Fruit fly (Drosophila melanogaster): ENCODE data around the gene Vml.

Vml gene

DNA sequence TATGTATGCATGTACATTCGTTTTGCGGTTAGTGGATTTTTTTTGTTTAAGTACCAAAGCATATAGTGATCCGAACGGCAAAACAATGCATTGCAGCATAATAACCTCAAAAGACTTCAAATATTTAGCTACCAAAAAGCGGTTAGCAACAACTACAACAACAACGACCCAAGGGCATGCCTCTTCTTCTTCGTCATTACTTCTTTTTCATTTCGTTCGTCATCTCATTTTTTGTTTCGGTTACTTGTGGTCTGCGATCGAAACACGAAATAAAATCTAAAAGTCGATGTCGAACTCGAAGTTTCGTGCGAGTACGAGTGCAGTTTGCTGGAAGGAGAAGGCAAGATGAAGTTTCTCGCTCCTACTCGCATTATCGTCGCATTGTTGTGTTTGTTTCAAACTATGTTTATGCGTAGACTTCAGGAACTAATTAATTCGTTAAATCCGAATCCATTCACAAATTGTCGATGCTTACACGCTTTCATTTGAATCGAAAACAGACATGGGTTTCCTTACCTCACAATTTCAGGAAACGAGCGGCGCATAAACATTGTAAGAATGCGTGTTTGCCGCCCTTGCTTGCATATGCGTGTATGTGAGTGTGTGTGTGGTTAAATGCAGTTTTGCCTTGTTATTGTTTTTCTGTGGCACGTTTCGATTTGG lies 23.2 kb downstream of the Vml start:
- TF ChIP-seq CTCF (optimal IDR thresholded peaks at IDR 0.05) (no peak), CG8478 (optimal IDR thresholded peaks at IDR 0.05) (no peak)

DNA sequence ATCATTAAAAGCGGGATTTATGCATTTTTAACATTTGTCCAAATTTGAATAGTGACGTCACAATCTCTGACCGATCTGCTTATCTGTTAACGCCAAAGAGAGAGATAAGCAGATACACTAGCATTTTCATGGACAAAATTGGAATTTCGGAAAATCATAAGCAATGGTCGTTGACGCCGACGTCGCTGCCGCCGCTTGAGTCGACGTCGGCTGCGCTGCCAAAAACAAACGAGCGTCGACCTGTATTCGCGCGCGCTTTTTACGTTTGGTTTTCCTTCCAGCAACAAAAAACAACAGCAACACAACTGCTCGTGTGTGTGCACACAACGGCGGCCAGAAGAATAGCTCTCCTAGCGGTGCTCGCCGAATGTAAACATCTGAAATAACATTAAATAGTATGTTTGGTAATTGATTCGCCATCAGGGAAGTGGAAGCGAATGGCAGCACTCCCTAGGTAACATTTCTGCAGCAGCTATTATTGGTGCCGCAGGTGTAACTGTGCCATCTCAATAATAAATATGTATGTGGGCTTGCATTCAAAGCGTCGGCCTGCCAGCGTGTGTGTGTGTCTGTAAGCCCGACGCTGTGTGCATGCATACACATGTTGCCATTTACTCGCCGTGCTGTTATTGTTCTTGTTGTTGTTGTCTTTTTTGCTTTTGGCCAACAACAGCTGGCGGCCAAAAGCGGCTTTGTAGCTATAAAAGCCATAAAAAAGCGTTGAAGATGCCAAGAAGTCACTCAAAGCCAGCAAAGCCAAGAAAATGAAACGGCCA lies 24.9 kb downstream of the Vml start:
- TF ChIP-seq CTCF (optimal IDR thresholded peaks at IDR 0.05): no peak
- TF ChIP-seq CG8478 (optimal IDR thresholded peaks at IDR 0.05): no peak

DNA sequence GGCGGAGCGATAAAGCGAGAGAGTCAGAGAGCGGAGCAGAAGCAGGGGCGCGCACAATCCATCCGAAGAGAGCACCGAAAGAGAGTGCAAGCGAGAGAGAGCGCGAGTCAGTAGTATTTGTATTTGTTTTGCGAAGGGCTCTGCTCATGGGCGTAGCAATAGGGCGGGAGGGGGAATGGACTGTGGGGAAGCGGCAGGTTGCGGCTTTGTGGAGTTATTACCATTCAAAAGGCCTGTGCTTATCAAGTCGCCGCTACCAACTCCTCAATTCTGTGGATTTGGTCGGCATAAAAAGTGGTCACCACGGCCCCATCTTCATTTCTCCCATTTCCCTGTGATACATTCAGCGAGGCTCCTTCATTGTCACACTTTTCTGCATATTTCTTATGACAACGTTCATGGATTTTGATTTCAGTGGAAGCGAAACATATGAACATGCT lies 25.5 kb downstream of the Vml start:
- TF ChIP-seq CG8478 (optimal IDR thresholded peaks at IDR 0.05) (no peak), CTCF (optimal IDR thresholded peaks at IDR 0.05) (no peak)

DNA sequence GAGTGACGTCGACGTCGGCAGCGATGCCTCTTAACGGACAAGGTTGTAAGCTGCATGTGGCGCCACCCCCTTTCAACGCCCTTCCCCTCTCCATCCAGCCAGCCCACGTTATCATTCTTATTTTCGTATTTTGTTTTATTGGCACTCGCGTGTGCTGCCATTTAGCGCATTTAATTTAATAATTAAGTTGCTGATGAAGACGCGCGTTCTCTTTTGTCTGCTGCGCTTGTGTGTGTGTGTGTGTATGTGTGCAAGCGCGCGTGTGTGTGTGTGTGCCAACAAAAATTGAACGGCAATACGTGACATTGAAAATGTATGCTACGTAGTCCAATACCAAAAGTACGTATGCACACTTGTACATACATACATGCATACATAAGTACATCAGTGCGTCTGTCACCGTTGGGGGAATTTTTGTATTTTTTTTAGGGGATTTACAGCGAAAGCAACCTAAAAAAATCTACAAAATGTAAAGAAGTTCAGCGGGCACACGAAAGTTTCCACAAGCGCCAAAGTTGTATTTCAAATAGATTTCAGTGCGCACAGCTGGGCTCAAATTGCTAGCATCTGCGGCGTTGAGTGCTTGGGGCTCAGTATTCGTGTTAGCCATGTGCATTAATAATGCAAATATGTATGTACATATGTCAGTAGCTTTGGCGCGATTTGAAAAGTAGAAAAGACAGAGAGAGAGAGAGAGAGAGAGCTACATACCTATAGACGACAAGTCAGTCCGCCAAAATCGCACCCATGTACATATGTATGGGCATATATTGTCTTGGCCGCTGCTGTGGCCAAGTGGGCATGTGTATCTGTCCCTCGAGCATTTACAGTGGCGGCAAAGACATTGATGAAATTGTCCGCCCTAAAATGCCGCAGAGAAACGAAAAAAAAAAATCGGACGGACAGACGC lies 26.2 kb downstream of the Vml start:
- TF ChIP-seq CG8478 (optimal IDR thresholded peaks at IDR 0.05) (no peak), CTCF (optimal IDR thresholded peaks at IDR 0.05) (no peak)

DNA sequence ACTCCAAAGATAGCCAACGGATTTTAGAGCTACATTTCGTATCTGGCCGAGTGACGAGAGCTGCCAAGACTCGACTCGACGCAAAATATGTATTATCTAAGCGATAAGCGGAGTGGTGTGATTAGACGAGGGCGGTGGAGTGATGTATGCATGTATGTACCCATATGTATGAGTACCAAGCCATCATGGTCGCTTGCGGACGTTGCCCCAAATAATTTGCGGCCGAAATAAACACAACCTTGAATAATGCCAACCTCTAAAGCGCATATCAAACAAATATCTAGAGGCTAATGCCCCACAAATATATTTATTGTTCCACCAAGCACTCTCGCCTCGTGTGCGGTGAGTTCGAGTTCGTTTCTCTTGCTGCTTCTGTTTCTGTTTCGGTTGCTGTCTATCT lies 27.3 kb downstream of the Vml start:
- TF ChIP-seq CTCF (optimal IDR thresholded peaks at IDR 0.05): no peak

DNA sequence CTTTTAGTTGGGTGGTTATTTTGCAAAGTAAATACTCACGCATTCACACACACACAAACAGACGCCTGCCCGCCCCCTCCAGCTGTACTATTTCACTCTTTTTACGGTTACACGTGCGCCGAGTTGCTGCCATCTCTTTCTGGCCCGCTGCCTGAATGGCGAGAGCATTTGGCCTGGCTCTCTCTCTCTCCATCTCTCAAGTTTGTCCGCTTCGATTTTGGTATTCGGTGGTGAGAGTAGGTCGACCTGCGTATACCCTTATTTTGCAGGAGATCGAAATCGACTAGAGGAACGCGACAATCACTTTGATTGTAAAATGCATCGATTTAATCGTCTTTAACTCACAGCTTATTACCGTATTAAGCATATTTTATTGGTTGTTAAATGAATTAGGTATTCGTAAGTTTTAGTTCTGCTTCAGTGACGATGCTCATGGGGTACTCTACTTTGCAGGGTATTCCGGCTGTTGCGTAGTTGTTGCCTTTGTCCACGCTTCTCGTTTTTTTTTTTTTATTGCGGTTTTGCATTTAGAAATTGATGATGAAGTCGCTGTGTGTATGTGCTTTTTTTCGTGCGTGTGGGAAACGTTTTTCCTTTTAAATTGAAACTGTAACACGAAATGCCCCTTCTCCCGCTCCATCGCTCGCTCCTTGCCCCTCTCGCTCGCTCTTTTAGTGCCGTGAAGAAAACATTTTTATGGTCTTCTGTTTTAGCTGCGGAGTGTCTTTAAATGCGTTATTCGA lies 28.3 kb downstream of the Vml start:
- no peak for TF ChIP-seq CTCF (optimal IDR thresholded peaks at IDR 0.05)
- TF ChIP-seq CG8478 (optimal IDR thresholded peaks at IDR 0.05): no peak

DNA sequence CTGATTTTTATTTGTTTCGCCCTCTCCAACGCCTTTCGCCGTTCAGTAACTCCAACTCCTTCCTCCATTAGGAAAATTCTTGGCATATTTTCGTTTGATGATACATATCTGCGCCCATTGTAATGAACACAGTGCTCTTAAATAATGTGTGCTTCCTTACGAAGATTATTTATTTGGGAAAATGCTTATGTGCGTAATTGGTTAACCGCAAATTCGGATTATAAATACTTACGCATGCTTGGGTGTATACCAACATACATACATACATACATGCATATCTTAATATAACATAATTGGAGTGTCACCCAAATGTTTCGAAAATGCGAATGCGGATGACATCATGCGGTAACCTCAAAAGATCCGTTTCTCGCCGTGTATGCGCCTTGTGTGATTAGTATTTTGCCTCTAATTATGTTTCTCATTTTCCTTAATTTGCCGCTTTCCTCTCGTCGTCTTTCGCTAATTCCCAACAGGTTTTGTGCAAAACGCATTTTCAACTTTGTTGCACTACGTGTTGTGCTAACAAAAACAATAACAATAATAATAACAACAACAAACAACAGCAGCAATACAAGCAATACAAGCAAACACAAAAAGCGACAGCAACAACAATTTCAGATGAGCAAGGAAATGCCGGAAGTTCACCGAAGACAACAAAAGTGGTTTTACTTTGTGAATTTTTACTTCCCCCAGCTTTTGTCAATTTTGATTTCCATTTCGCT lies 29.1 kb downstream of the Vml start:
- TF ChIP-seq CG8478 (optimal IDR thresholded peaks at IDR 0.05) (no peak), CTCF (optimal IDR thresholded peaks at IDR 0.05) (no peak)

DNA sequence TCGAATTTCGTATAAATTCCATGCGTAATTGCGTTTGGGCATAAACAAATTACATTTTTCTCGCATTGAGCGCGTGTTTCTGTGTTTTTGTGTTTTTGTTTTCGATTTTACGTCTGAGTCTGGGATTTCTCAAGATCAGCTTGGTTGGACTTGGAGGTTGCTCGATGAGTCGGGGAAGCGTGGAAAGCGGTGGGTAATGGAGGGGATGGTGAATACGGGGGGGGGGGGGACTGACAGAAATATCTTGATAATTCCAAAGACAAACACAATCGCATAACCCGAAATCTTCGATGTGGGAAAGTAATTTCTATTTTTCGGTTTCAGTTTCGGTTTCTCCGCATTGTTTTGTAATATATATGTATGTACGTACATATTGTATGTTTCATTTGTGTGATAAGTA lies 29.7 kb downstream of the Vml start:
- TF ChIP-seq CG8478 (optimal IDR thresholded peaks at IDR 0.05) (no peak), CTCF (optimal IDR thresholded peaks at IDR 0.05) (no peak)

DNA sequence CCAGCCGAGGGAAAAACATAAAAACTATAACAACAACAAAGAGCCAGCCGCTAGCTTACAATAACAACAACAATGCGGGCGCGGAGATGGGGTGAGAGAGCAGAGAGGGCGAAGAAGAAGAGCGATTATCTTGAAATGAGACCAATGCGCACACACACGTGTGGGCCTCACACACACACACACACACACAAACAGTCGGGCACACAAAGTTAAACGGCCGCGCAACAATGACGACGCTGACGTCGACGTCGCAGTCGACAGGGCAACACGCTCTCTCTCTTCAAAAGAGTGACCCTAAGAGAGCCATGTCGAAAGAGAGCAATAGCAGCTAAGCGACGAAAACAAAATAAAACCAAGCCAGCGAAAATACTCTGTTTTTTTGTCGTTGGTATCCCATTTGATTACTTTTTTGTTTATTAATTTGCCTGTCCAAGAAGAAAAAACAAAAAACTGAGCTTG lies 30.2 kb downstream of the Vml start:
- no peak for TF ChIP-seq CG8478 (optimal IDR thresholded peaks at IDR 0.05)
- no peak for TF ChIP-seq CTCF (optimal IDR thresholded peaks at IDR 0.05)

DNA sequence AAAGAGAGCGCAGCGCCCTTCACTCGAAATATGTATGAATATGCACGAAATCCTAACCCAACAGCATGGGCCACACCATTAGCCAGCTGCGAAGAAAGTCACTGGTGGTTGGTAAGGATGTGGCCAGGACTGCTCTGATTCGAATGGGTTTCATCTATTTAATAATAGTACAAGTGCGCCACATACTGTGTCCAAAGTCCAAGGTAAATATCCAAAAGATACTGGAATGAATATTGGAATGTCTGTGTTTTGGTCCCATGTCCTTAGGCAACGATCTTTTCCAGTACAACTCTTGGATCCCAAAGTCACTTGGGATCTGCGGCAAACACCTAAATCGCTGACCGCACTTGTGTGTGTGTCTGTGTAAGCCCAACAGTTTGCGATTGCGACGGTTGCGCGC lies 30.7 kb downstream of the Vml start:
- TF ChIP-seq CG8478 (optimal IDR thresholded peaks at IDR 0.05): no peak
- no peak for TF ChIP-seq CTCF (optimal IDR thresholded peaks at IDR 0.05)

DNA sequence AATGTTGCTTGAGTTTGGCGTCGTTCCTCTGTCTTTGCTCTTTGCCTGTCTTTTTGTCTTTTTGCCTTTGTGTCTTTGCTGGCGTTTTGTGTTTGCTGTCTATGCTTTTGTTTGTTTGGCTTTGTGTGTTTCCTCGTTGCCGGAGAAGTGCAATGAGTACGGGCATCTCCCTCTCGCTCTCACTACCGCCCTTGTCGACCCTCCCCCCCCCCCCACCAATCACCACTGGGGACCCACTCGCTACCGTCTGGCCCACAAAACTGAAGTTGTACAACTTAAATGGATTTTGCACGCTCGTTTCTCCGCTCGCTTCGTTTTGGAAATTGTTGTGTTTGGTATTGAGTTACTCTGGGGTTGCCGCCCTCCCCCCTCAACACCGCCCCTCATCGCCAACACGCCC lies 31.1 kb downstream of the Vml start:
- TF ChIP-seq CG8478 (optimal IDR thresholded peaks at IDR 0.05) (no peak), CTCF (optimal IDR thresholded peaks at IDR 0.05) (no peak)

DNA sequence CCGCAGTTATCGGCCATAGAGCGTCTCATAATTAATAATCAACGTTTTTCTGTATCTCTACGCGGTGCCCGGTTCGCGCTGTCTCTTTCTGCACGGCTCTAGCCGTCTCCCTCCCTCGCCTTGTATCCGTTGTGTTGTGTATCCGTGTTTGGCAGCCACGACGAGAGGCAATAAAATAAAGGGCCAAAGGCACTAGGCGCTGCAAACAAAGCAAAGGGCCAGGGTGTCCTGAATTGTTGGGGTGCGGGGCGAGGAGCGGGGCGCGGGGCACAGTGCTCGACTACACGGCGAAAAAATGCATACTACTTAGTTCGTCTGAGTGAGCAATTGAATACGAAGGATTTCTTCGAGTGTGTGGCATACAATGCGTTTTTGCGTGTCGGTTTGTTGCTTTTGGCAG lies 31.9 kb downstream of the Vml start:
- TF ChIP-seq CTCF (optimal IDR thresholded peaks at IDR 0.05) (no peak), CG8478 (optimal IDR thresholded peaks at IDR 0.05) (no peak)

DNA sequence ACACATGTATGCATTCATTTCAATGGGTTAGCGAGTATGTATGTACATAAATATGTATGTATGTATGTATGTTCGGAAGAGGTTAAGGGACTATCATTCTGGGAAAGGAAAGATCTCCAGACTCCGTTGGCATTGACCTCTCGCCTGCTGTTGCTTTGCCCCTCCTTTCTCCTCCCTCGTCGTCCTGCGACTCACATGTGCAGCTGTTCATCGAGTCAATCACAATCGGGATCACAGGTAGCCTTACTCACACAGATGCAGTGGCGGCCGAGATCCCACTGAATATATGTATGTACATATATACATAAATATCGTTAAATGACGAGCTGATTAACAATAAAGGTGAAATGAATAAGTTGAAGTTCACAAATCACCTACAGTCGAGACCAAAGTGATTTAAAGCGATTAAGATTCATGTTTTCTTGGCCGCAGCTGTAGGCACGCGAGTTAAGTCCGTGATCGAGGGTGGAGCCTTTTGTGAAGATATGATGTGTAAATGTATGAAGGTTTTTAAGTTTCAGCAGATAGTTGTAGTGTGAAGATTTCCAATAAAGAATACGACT lies 32.9 kb downstream of the Vml start:
- no peak for TF ChIP-seq CTCF (optimal IDR thresholded peaks at IDR 0.05)
- TF ChIP-seq CG8478 (optimal IDR thresholded peaks at IDR 0.05): no peak

DNA sequence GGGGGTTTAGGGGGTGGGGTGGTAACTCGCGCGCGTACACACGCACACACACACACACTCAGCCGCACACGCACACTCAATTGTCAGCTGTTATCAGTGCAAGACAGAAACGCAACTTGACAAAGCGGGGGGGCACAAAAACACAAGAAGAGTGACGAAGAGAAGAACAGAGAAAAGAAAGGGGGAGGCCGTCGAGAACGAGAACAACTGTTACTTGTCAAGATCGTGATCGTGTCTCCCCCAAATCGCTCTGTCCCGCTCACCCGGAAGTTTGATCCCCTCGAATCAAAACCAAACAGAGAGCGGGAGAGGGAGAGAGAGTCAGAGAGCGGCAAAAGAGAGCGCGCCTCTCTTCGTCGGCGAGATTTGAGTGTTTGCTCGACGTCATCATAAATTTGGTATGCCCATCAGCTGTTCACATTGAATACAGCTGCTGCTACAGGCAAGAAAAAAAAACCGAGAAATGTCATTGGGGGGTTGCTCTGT lies 41.8 kb downstream of the Vml start:
- TF ChIP-seq CG8478 (optimal IDR thresholded peaks at IDR 0.05) (no peak), CTCF (optimal IDR thresholded peaks at IDR 0.05) (no peak)
